Worm (Caenorhabditis elegans) whole organism, late embryonic: ENCODE results near the gene H35N09.2.
"Not testable (repeated sequence)": the region's sequence is repeated elsewhere in the genome, so short reads cannot be mapped to it uniquely, and the experiment has no call there.

Source experiments
- F13H6.1 ChIP-seq: sonication (generic microtip); optimal IDR thresholded peaks from 2 replicates; lab custom pipeline; 2016; ENCODE audit warnings: missing genetic modification characterization, missing compliant biosample characterization
- ama-1 ChIP-seq: fragments of 150-350 bp; optimal IDR thresholded peaks from 2 replicates; lab custom pipeline; 2014
- eyg-1 ChIP-seq: sonication (generic microtip); optimal IDR thresholded peaks from 2 replicates; lab custom pipeline; 2016; ENCODE audit warnings: missing genotype, missing genetic modification characterization, missing compliant biosample characterization
- fkh-6 ChIP-seq: sonication (generic microtip); optimal IDR thresholded peaks from 2 replicates; lab custom pipeline; 2016; ENCODE audit warnings: missing genetic modification characterization, missing compliant biosample characterization
- lim-6 ChIP-seq: sonication (generic microtip); optimal IDR thresholded peaks from 2 replicates; lab custom pipeline; 2016; ENCODE audit warnings: missing genetic modification characterization, missing compliant biosample characterization
- lin-11 ChIP-seq: fragments of 200-800 bp; sonication (Bioruptor generic); optimal IDR thresholded peaks from 2 replicates; lab custom pipeline; 2018; ENCODE audit warnings: mild to moderate bottlenecking, missing genetic modification characterization, missing compliant biosample characterization
- nfya-1 ChIP-seq: sonication (generic microtip); optimal IDR thresholded peaks from 2 replicates; lab custom pipeline; 2017; ENCODE audit warnings: missing genetic modification characterization, mild to moderate bottlenecking, missing compliant biosample characterization, antibody characterized with exemption, moderate library complexity
- nhr-11 ChIP-seq: fragments of 150-350 bp; optimal IDR thresholded peaks from 2 replicates; lab custom pipeline; 2014; ENCODE audit warnings: missing biosample characterization, missing genetic modification characterization
- pax-1 ChIP-seq: fragments of 150-350 bp; optimal IDR thresholded peaks from 2 replicates; lab custom pipeline; 2014; ENCODE audit warnings: missing biosample characterization, missing genetic modification characterization

ce11 chrX:8610606-8611005, 5.7 kb upstream of the H35N09.2 start, which contains the start of gene K01A12.4:
- not testable (repeated sequence) for TF ChIP-seq lin-11 (tag; lab: Kevin White, UChicago); ama-1 (lab: Kevin White, UChicago); eyg-1 (tag; lab: Kevin White, UChicago); pax-1 (tag; lab: Kevin White, UChicago); F13H6.1 (tag; lab: Kevin White, UChicago); fkh-6 (tag; lab: Kevin White, UChicago); lim-6 (tag; lab: Kevin White, UChicago); nhr-11 (tag; lab: Kevin White, UChicago); nfya-1 (tag; lab: Kevin White, UChicago)
